Fruit fly (Drosophila melanogaster): ENCODE data around the gene RluA-2.
A peak's percentile ranks its signal among the peaks of the same experiment; 100 is the strongest.

Gene RluA-2

dm6 chr2L:10528984-10529383, 52.1 kb downstream of the RluA-2 start (continued):
- 0 out of 4 replicates have a peak, but pooled peaks have one; percentile 32 for TF ChIP-seq chinmo (GFP tag; IDR thresholded peaks at IDR 0.05; ENCODE audit: partially characterized antibody)
- peak; percentile 23 for TF ChIP-seq CG10543 (GFP tag; optimal IDR thresholded peaks at IDR 0.05)

dm6 chr2L:10530089-10530488, 53.2 kb downstream of the RluA-2 start:
- no peak for TF ChIP-seq Chrac-16 (GFP tag; optimal IDR thresholded peaks at IDR 0.05)
- no peak for TF ChIP-seq hb (GFP tag; IDR thresholded peaks at IDR 0.05; ENCODE audit: partially characterized antibody)
- TF ChIP-seq Oaz (GFP tag; IDR thresholded peaks at IDR 0.05) = no peak
- no peak for TF ChIP-seq Mad (GFP tag; optimal IDR thresholded peaks at IDR 0.05)
- TF ChIP-seq CG12236 (GFP tag; optimal IDR thresholded peaks at IDR 0.05) = no peak
- no peak for TF ChIP-seq inv (GFP tag; IDR thresholded peaks at IDR 0.05; ENCODE audit: partially characterized antibody)
- TF ChIP-seq disco-r (GFP tag; optimal IDR thresholded peaks at IDR 0.05) = no peak
- TF ChIP-seq CG12071 (GFP tag; optimal IDR thresholded peaks at IDR 0.05) = no peak

dm6 chr2L:10531521-10531920, 54.6 kb downstream of the RluA-2 start, which contains the start of gene CG18301:
CG18301 (plus strand) TSS chr2L:10531821.
- TF ChIP-seq danr (GFP tag; IDR thresholded peaks at IDR 0.05) = no peak
